Fruit fly (Drosophila melanogaster): ENCODE measurements around the gene ND-B14.5B.

The ND-B14.5B gene

dm6 chr2L:3144709-3145108, 939 bp downstream of the ND-B14.5B start, which contains the start of gene toc (continued):
- TF ChIP-seq dati (GFP tag; IDR thresholded peaks at IDR 0.05) = no peak
- no peak for TF ChIP-seq tup (GFP tag; optimal IDR thresholded peaks at IDR 0.05)
- no peak for TF ChIP-seq CG14965 (GFP tag; optimal IDR thresholded peaks at IDR 0.05; ENCODE audit: borderline replicate concordance)
- no peak for TF ChIP-seq CG9437 (GFP tag; optimal IDR thresholded peaks at IDR 0.05)
- no peak for TF ChIP-seq CG9876 (GFP tag; optimal IDR thresholded peaks at IDR 0.05)
- no peak for TF ChIP-seq CG1529 (GFP tag; optimal IDR thresholded peaks at IDR 0.05)
- TF ChIP-seq oc (tag; optimal IDR thresholded peaks at IDR 0.05) = no peak
- TF ChIP-seq tap (tag; optimal IDR thresholded peaks at IDR 0.05) = no peak
- no peak for TF ChIP-seq CG13424 (tag; optimal IDR thresholded peaks at IDR 0.05)
- TF ChIP-seq Poxn (GFP tag; IDR thresholded peaks at IDR 0.05) = no peak
- TF ChIP-seq HmgD (GFP tag; optimal IDR thresholded peaks at IDR 0.05) = peak; percentile 24
- no peak for TF ChIP-seq klu (GFP tag; IDR thresholded peaks at IDR 0.05)
- TF ChIP-seq Rx (GFP tag; IDR thresholded peaks at IDR 0.05) = no peak
- TF ChIP-seq CG18262 (tag; optimal IDR thresholded peaks at IDR 0.05) = no peak
- TF ChIP-seq B-H1 (GFP tag; IDR thresholded peaks at IDR 0.05) = no peak
- no peak for TF ChIP-seq cad (GFP tag; optimal IDR thresholded peaks at IDR 0.05)
- TF ChIP-seq hkb (optimal IDR thresholded peaks at IDR 0.05) = no peak
- no peak for TF ChIP-seq hkb (GFP tag; IDR thresholded peaks at IDR 0.05)
- TF ChIP-seq fu2 (GFP tag; optimal IDR thresholded peaks at IDR 0.05) = no peak
- TF ChIP-seq CG3847 (GFP tag; IDR thresholded peaks at IDR 0.05) = no peak
- TF ChIP-seq CG15514 (GFP tag; optimal IDR thresholded peaks at IDR 0.05) = peak; percentile 97
- no peak for TF ChIP-seq Ets65A (GFP tag)
- TF ChIP-seq run (tag; optimal IDR thresholded peaks at IDR 0.05) = no peak
- TF ChIP-seq CG10654 (GFP tag; optimal IDR thresholded peaks at IDR 0.05) = no peak
- no peak for TF ChIP-seq CG15011 (GFP tag; optimal IDR thresholded peaks at IDR 0.05)
- TF ChIP-seq Hr51 (GFP tag; optimal IDR thresholded peaks at IDR 0.05) = no peak
- no peak for TF ChIP-seq CG4328 (GFP tag; optimal IDR thresholded peaks at IDR 0.05)
- TF ChIP-seq Gsc (GFP tag; IDR thresholded peaks at IDR 0.05) = no peak
- no peak for TF ChIP-seq Jarid2 (GFP tag; optimal IDR thresholded peaks at IDR 0.05)
- TF ChIP-seq br (optimal IDR thresholded peaks at IDR 0.05) = no peak
- TF ChIP-seq pfk (GFP tag; optimal IDR thresholded peaks at IDR 0.05) = no peak
- no peak for TF ChIP-seq Atf6 (GFP tag; IDR thresholded peaks at IDR 0.05)
- TF ChIP-seq CG14050 (GFP tag; IDR thresholded peaks at IDR 0.05) = no peak
- TF ChIP-seq CG32532 (GFP tag; IDR thresholded peaks at IDR 0.05) = no peak
- no peak for TF ChIP-seq ara (GFP tag; IDR thresholded peaks at IDR 0.05)
- no peak for TF ChIP-seq CG10147 (GFP tag; optimal IDR thresholded peaks at IDR 0.05)
- TF ChIP-seq CG13287 (GFP tag; IDR thresholded peaks at IDR 0.05; ENCODE audit: partially characterized antibody) = peak; percentile 92
- peak; percentile 53 for TF ChIP-seq HmgZ (tag; optimal IDR thresholded peaks at IDR 0.05)
- no peak for TF ChIP-seq CHES-1-like (GFP tag; optimal IDR thresholded peaks at IDR 0.05)
- no peak for TF ChIP-seq ap (GFP tag; IDR thresholded peaks at IDR 0.05)
- TF ChIP-seq Adf1 (GFP tag; IDR thresholded peaks at IDR 0.05) = no peak
- TF ChIP-seq CG1603 (tag; optimal IDR thresholded peaks at IDR 0.05) = peak; percentile 73
- peak; percentile 66 for TF ChIP-seq Rfx (GFP tag; IDR thresholded peaks at IDR 0.05)
- no peak for TF ChIP-seq NfI (GFP tag; optimal IDR thresholded peaks at IDR 0.05)
- no peak for TF ChIP-seq CG8281 (tag; optimal IDR thresholded peaks at IDR 0.05)
- TF ChIP-seq CG32772 (GFP tag; IDR thresholded peaks at IDR 0.05) = no peak
- TF ChIP-seq lola (GFP tag; optimal IDR thresholded peaks at IDR 0.05) = no peak
- no peak for TF ChIP-seq Vsx1 (GFP tag; optimal IDR thresholded peaks at IDR 0.05)
- TF ChIP-seq tgo (GFP tag; IDR thresholded peaks at IDR 0.05) = no peak
- TF ChIP-seq CG8944 (GFP tag; optimal IDR thresholded peaks at IDR 0.05) = no peak
- no peak for TF ChIP-seq cas (GFP tag; IDR thresholded peaks at IDR 0.05)
- TF ChIP-seq z (GFP tag; IDR thresholded peaks at IDR 0.05) = no peak
- no peak for TF ChIP-seq CG9817 (tag; optimal IDR thresholded peaks at IDR 0.05)
- TF ChIP-seq CTCF (GFP tag; optimal IDR thresholded peaks at IDR 0.05) = peak; percentile 48

Measured in whole organism, embryonic.